Fruit fly (Drosophila melanogaster): ENCODE data around the gene Sfp24Ba.

The Sfp24Ba gene

dm6 chr2L:3656667-3657066 is 11.7 kb downstream of the Sfp24Ba start, which contains the start of gene for (continued):
- TF ChIP-seq vvl (GFP tag; IDR thresholded peaks at IDR 0.05): peak; percentile 42; the same call in 1 of the 2 replicates
- peak; percentile 32 to 71 for TF ChIP-seq Trl (optimal IDR thresholded peaks at IDR 0.05)
- TF ChIP-seq Trl (GFP tag; optimal IDR thresholded peaks at IDR 0.05): no peak
- no peak for TF ChIP-seq bigmax (GFP tag; optimal IDR thresholded peaks at IDR 0.05)
- peak; percentile 40; the same call in 1 of the 3 replicates for TF ChIP-seq CG34422 (GFP tag; IDR thresholded peaks at IDR 0.05)
- no peak for TF ChIP-seq sim (GFP tag; IDR thresholded peaks at IDR 0.05)
- TF ChIP-seq Med (GFP tag): peak; percentile 50
- TF ChIP-seq Hmr (GFP tag; optimal IDR thresholded peaks at IDR 0.05): no peak
- no peak for TF ChIP-seq tap (tag; optimal IDR thresholded peaks at IDR 0.05)
- peak; percentile 9; the same call in 1 of the 2 replicates for TF ChIP-seq CG13287 (GFP tag; IDR thresholded peaks at IDR 0.05; ENCODE audit: partially characterized antibody)
- TF ChIP-seq bab2 (GFP tag; optimal IDR thresholded peaks at IDR 0.05): no peak
- TF ChIP-seq CG2199 (GFP tag; IDR thresholded peaks at IDR 0.05): 0 out of 3 replicates have a peak, but pooled peaks have one; percentile 31
- no peak for TF ChIP-seq CG3726 (GFP tag; IDR thresholded peaks at IDR 0.05)
- TF ChIP-seq Rfx (GFP tag; IDR thresholded peaks at IDR 0.05): peak; percentile 15; the same call in 1 of the 2 replicates
- TF ChIP-seq Atf-2 (GFP tag; optimal IDR thresholded peaks at IDR 0.05): no peak
- no peak for TF ChIP-seq CG5180 (GFP tag; optimal IDR thresholded peaks at IDR 0.05)
- TF ChIP-seq CG12769 (tag; optimal IDR thresholded peaks at IDR 0.05): no peak
- TF ChIP-seq CG2875 (GFP tag; optimal IDR thresholded peaks at IDR 0.05): no peak
- TF ChIP-seq CG2678 (tag; optimal IDR thresholded peaks at IDR 0.05): peak; percentile 21
- TF ChIP-seq chm (GFP tag; IDR thresholded peaks at IDR 0.05): peak; percentile 75
- TF ChIP-seq CG42726 (GFP tag; IDR thresholded peaks at IDR 0.05; ENCODE audit: partially characterized antibody): peak; percentile 38; the same call in 1 of the 2 replicates
- peak; percentile 56 for TF ChIP-seq kah (GFP tag; optimal IDR thresholded peaks at IDR 0.05)
- TF ChIP-seq fd102C (GFP tag; optimal IDR thresholded peaks at IDR 0.05): no peak
- TF ChIP-seq CG1024 (GFP tag; IDR thresholded peaks at IDR 0.05): no peak
- TF ChIP-seq TFAM (GFP tag; optimal IDR thresholded peaks at IDR 0.05): no peak
- TF ChIP-seq az2 (GFP tag; optimal IDR thresholded peaks at IDR 0.05): no peak
- peak; percentile 9; the same call in 1 of the 2 replicates for TF ChIP-seq amos (GFP tag; IDR thresholded peaks at IDR 0.05; ENCODE audit: partially characterized antibody)
- no peak for TF ChIP-seq dysf (GFP tag; IDR thresholded peaks at IDR 0.05)
- no peak for TF ChIP-seq stc (GFP tag; IDR thresholded peaks at IDR 0.05)
- no peak for TF ChIP-seq CG15073 (GFP tag; optimal IDR thresholded peaks at IDR 0.05)
- no peak for TF ChIP-seq prd (optimal IDR thresholded peaks at IDR 0.05)
- TF ChIP-seq prd (GFP tag; IDR thresholded peaks at IDR 0.05): no peak
- TF ChIP-seq Dip3 (GFP tag; optimal IDR thresholded peaks at IDR 0.05): no peak
- TF ChIP-seq CG32532 (GFP tag; IDR thresholded peaks at IDR 0.05): peak; percentile 19; the same call in 1 of the 2 replicates
- TF ChIP-seq CG12659 (GFP tag; optimal IDR thresholded peaks at IDR 0.05): no peak
- no peak for TF ChIP-seq Dek (tag; optimal IDR thresholded peaks at IDR 0.05)
- TF ChIP-seq grau (tag; optimal IDR thresholded peaks at IDR 0.05): no peak
- TF ChIP-seq CG2116 (GFP tag; optimal IDR thresholded peaks at IDR 0.05): no peak
- peak; percentile 16 for TF ChIP-seq CG15601 (tag; optimal IDR thresholded peaks at IDR 0.05)
- TF ChIP-seq sd (tag; optimal IDR thresholded peaks at IDR 0.05): peak; percentile 47
- no peak for TF ChIP-seq CTCF (GFP tag; optimal IDR thresholded peaks at IDR 0.05)
- TF ChIP-seq H15 (GFP tag; IDR thresholded peaks at IDR 0.05): no peak
- no peak for TF ChIP-seq B-H2 (GFP tag; optimal IDR thresholded peaks at IDR 0.05)
- TF ChIP-seq nom (GFP tag; optimal IDR thresholded peaks at IDR 0.05): peak; percentile 31
- TF ChIP-seq Antp (GFP tag; optimal IDR thresholded peaks at IDR 0.05): no peak
- no peak for TF ChIP-seq CG4820 (GFP tag; optimal IDR thresholded peaks at IDR 0.05)
- TF ChIP-seq PHDP (tag; optimal IDR thresholded peaks at IDR 0.05): no peak
- TF ChIP-seq h (optimal IDR thresholded peaks at IDR 0.05): no peak
